Fruit fly (Drosophila melanogaster) whole organism, embryonic: ENCODE data around the gene mRpL19.

Source experiments
- Abd-B ChIP-seq: fragments of 200-800 bp; sonication (Bioruptor generic); optimal IDR thresholded peaks from 2 replicates; lab custom pipeline; 2018; ENCODE audit warnings: missing biosample characterization, mild to moderate bottlenecking, missing genetic modification characterization, moderate library complexity
- BEAF-32 ChIP-seq: fragments of 200-800 bp; sonication (Bioruptor generic); optimal IDR thresholded peaks from 3 replicates; lab custom pipeline; 2017; ENCODE audit warnings: missing biosample characterization, missing genetic modification characterization, mild to moderate bottlenecking, moderate library complexity, missing genetic modification reagents
- CG10274 ChIP-seq: fragments of 200-800 bp; sonication (Bioruptor generic); optimal IDR thresholded peaks from 3 replicates; lab custom pipeline; 2017; ENCODE audit warnings: missing biosample characterization, mild to moderate bottlenecking, missing genetic modification characterization
- CG10431 ChIP-seq: fragments of 200-800 bp; sonication (Bioruptor generic); optimal IDR thresholded peaks from 3 replicates; lab custom pipeline; 2018; ENCODE audit warnings: missing biosample characterization, mild to moderate bottlenecking, missing genetic modification characterization
- CG10543 ChIP-seq: fragments of 200-800 bp; sonication (Bioruptor generic); optimal IDR thresholded peaks from 3 replicates; lab custom pipeline; 2017; ENCODE audit warnings: missing biosample characterization, mild to moderate bottlenecking, missing genetic modification characterization, moderate library complexity
- CG11093 ChIP-seq: fragments of 200-800 bp; sonication (Bioruptor generic); IDR thresholded peaks from 3 replicates; pipeline ENCODE4 v1.3.6; 2022; ENCODE audit warnings: missing biosample characterization, missing genetic modification characterization
- CG11247 ChIP-seq: fragments of 200-800 bp; sonication (Bioruptor generic); IDR thresholded peaks from 2 replicates; pipeline ENCODE4 v1.3.6; 2022; ENCODE audit warnings: missing biosample characterization, missing genetic modification characterization
- CG11723 ChIP-seq: fragments of 200-800 bp; sonication (Bioruptor generic); optimal IDR thresholded peaks from 2 replicates; lab custom pipeline; 2017; ENCODE audit warnings: missing biosample characterization, mild to moderate bottlenecking, missing genetic modification characterization
- CG12219 ChIP-seq: fragments of 200-800 bp; sonication (Bioruptor generic); optimal IDR thresholded peaks from 3 replicates; lab custom pipeline; 2018; ENCODE audit warnings: missing biosample characterization, mild to moderate bottlenecking, missing genetic modification characterization
- CG17328 ChIP-seq: fragments of 200-800 bp; sonication (Bioruptor generic); IDR thresholded peaks from 2 replicates; pipeline ENCODE4 v1.3.6; 2022; ENCODE audit warnings: missing biosample characterization, missing genetic modification characterization
- CG17802 ChIP-seq: fragments of 200-800 bp; sonication (Bioruptor generic); optimal IDR thresholded peaks from 2 replicates; lab custom pipeline; 2018; ENCODE audit warnings: missing biosample characterization, mild to moderate bottlenecking, missing genetic modification characterization, moderate library complexity
- CG1832 ChIP-seq: fragments of 200-800 bp; sonication (Bioruptor generic); optimal IDR thresholded peaks from 2 replicates; lab custom pipeline; 2017; ENCODE audit warnings: missing biosample characterization, mild to moderate bottlenecking, missing genetic modification characterization, inconsistent platforms
- CG2889 ChIP-seq: fragments of 200-800 bp; sonication (Bioruptor generic); IDR thresholded peaks from 3 replicates; pipeline ENCODE4 v1.3.6; 2022; ENCODE audit warnings: missing biosample characterization, missing genetic modification characterization
- CG31224 ChIP-seq: fragments of 200-800 bp; sonication (Bioruptor generic); IDR thresholded peaks from 2 replicates; pipeline ENCODE4 v1.3.6; 2022; ENCODE audit warnings: missing biosample characterization, missing genetic modification characterization
- CG32767 ChIP-seq: fragments of 200-800 bp; sonication (Bioruptor generic); IDR thresholded peaks from 2 replicates; pipeline ENCODE4 v1.3.6; 2022; ENCODE audit warnings: missing biosample characterization, missing genetic modification characterization
- CG33557 ChIP-seq: fragments of 200-800 bp; sonication (Bioruptor generic); optimal IDR thresholded peaks from 2 replicates; lab custom pipeline; 2019; ENCODE audit warnings: missing biosample characterization, mild to moderate bottlenecking, missing genetic modification characterization, moderate library complexity
- CG3995 ChIP-seq: fragments of 200-800 bp; sonication (Bioruptor generic); optimal IDR thresholded peaks from 3 replicates; lab custom pipeline; 2016; ENCODE audit warnings: missing biosample characterization, missing genetic modification characterization
- CG4617 ChIP-seq: fragments of 200-800 bp; sonication (Bioruptor generic); optimal IDR thresholded peaks from 3 replicates; lab custom pipeline; 2016; ENCODE audit warnings: missing biosample characterization, missing genetic modification characterization, borderline replicate concordance
- CG6654 ChIP-seq: fragments of 200-800 bp; sonication (Bioruptor generic); optimal IDR thresholded peaks from 2 replicates; lab custom pipeline; 2017; ENCODE audit warnings: missing biosample characterization, mild to moderate bottlenecking, missing genetic modification characterization
- CG8388 ChIP-seq: fragments of 200-800 bp; sonication (Bioruptor generic); optimal IDR thresholded peaks from 2 replicates; lab custom pipeline; 2019; ENCODE audit warnings: missing biosample characterization, mild to moderate bottlenecking, missing genetic modification characterization, moderate library complexity
- Doc3 ChIP-seq: fragments of 200-800 bp; sonication (Bioruptor generic); IDR thresholded peaks from 3 replicates; pipeline ENCODE4 v1.3.6; 2022; ENCODE audit warnings: missing biosample characterization, missing genetic modification characterization; ENCODE audit not compliant: partially characterized antibody
- Dp ChIP-seq: fragments of 200-800 bp; sonication (Bioruptor generic); optimal IDR thresholded peaks from 2 replicates; lab custom pipeline; 2018; ENCODE audit warnings: missing biosample characterization, mild to moderate bottlenecking, missing genetic modification characterization, moderate library complexity
- Drgx ChIP-seq: fragments of 200-800 bp; sonication (Bioruptor generic); IDR thresholded peaks from 2 replicates; pipeline ENCODE4 v1.3.6; 2022; ENCODE audit warnings: missing biosample characterization, missing genetic modification characterization
- E2f1 ChIP-seq: fragments of 200-800 bp; sonication (Bioruptor generic); IDR thresholded peaks from 2 replicates; pipeline ENCODE4 v1.3.6; 2022; ENCODE audit warnings: missing biosample characterization, missing genetic modification characterization
- Ets65A ChIP-seq: fragments of 200-800 bp; sonication (Bioruptor generic); peaks from one replicate; lab custom pipeline; 2016; ENCODE audit warnings: missing biosample characterization, missing genetic modification characterization
- Gug ChIP-seq: fragments of 200-800 bp; sonication (Bioruptor generic); IDR thresholded peaks from 4 replicates; pipeline ENCODE4 v1.3.6; 2022; ENCODE audit warnings: missing biosample characterization, missing genetic modification characterization
- HHEX ChIP-seq: fragments of 200-800 bp; sonication (Bioruptor generic); optimal IDR thresholded peaks from 3 replicates; lab custom pipeline; 2017; ENCODE audit warnings: missing biosample characterization, mild to moderate bottlenecking, missing genetic modification characterization, missing genetic modification reagents
- Hsf ChIP-seq: fragments of 200-800 bp; sonication (Bioruptor generic); optimal IDR thresholded peaks from 3 replicates; lab custom pipeline; 2016; ENCODE audit warnings: missing biosample characterization, missing genetic modification characterization
- Meics ChIP-seq: fragments of 200-800 bp; sonication (Bioruptor generic); optimal IDR thresholded peaks from 2 replicates; lab custom pipeline; 2017; ENCODE audit warnings: missing biosample characterization, mild to moderate bottlenecking, missing genetic modification characterization
- Ssrp ChIP-seq: fragments of 200-800 bp; sonication (Bioruptor generic); optimal IDR thresholded peaks from 2 replicates; lab custom pipeline; 2018; ENCODE audit warnings: missing biosample characterization, mild to moderate bottlenecking, missing genetic modification characterization, moderate library complexity
- al ChIP-seq: fragments of 200-800 bp; sonication (Bioruptor generic); IDR thresholded peaks from 2 replicates; pipeline ENCODE4 v1.3.6; 2022; ENCODE audit warnings: missing biosample characterization, missing genetic modification characterization
- ase ChIP-seq: fragments of 200-800 bp; sonication (Bioruptor generic); IDR thresholded peaks from 3 replicates; pipeline ENCODE4 v1.3.6; 2022; ENCODE audit warnings: missing biosample characterization, missing genetic modification characterization
- br ChIP-seq: fragments of >200 bp; optimal IDR thresholded peaks from 2 replicates; lab custom pipeline; 2017
- chinmo ChIP-seq: fragments of 200-800 bp; sonication (Bioruptor generic); IDR thresholded peaks from 4 replicates; pipeline ENCODE4 v1.3.6; 2022; ENCODE audit warnings: missing biosample characterization, missing genetic modification characterization; ENCODE audit not compliant: partially characterized antibody
- ems ChIP-seq: fragments of 200-800 bp; sonication (Bioruptor generic); optimal IDR thresholded peaks from 3 replicates; lab custom pipeline; 2016; ENCODE audit warnings: missing biosample characterization, missing genetic modification characterization
- eyg ChIP-seq: fragments of 200-800 bp; sonication (Bioruptor generic); optimal IDR thresholded peaks from 3 replicates; lab custom pipeline; 2016; ENCODE audit warnings: missing biosample characterization, missing genetic modification characterization
- fd3F ChIP-seq: fragments of 200-800 bp; sonication (Bioruptor generic); optimal IDR thresholded peaks from 2 replicates; lab custom pipeline; 2018; ENCODE audit warnings: missing biosample characterization, mild to moderate bottlenecking, missing genetic modification characterization, moderate library complexity
- hth ChIP-seq: fragments of >200 bp; optimal IDR thresholded peaks from 2 replicates; lab custom pipeline; 2017; ENCODE audit warnings: inconsistent platforms
- kay ChIP-seq: fragments of 200-800 bp; sonication (Bioruptor generic); optimal IDR thresholded peaks from 2 replicates; lab custom pipeline; 2016; ENCODE audit warnings: missing biosample characterization, missing genetic modification characterization
- mam ChIP-seq: fragments of 200-800 bp; sonication (Bioruptor generic); optimal IDR thresholded peaks from 3 replicates; lab custom pipeline; 2016; ENCODE audit warnings: missing biosample characterization, missing genetic modification characterization
- pho ChIP-seq: fragments of 200-800 bp; sonication (Bioruptor generic); optimal IDR thresholded peaks from 2 replicates; lab custom pipeline; 2016; ENCODE audit warnings: missing biosample characterization, missing genetic modification characterization
- prd ChIP-seq, 3 experiments: fragments of >200 bp in 2 of 3; fragments of 200-800 bp in 1 of 3; sonication (Bioruptor generic) in 1 of 3; optimal IDR thresholded peaks in 2 of 3; IDR thresholded peaks in 1 of 3; 2 replicates in 2 of 3; 3 replicates in 1 of 3; pipeline versions ENCODE4 v1.3.6 to Lab custom; 2017 to 2022; ENCODE audit warnings: missing biosample characterization in 1 of 3, missing genetic modification characterization in 1 of 3
- sens ChIP-seq: fragments of 200-800 bp; sonication (Bioruptor generic); peaks from one replicate; lab custom pipeline; 2016; ENCODE audit warnings: missing biosample characterization, missing genetic modification characterization
- sisA ChIP-seq: fragments of 200-800 bp; sonication (Bioruptor generic); IDR thresholded peaks from 2 replicates; pipeline ENCODE4 v1.3.6; 2022; ENCODE audit warnings: missing biosample characterization, missing genetic modification characterization
- sr ChIP-seq: fragments of 200-800 bp; sonication (Bioruptor generic); IDR thresholded peaks from 3 replicates; pipeline ENCODE4 v1.3.6; 2022; ENCODE audit warnings: missing biosample characterization, missing genetic modification characterization
- ssp ChIP-seq: fragments of 200-800 bp; sonication (Bioruptor generic); IDR thresholded peaks from 2 replicates; pipeline ENCODE4 v1.3.6; 2022; ENCODE audit warnings: missing biosample characterization, missing genetic modification characterization
- vfl ChIP-seq: fragments of 200-800 bp; sonication (Bioruptor generic); optimal IDR thresholded peaks from 2 replicates; lab custom pipeline; 2016; ENCODE audit warnings: missing biosample characterization, missing genetic modification characterization

Gene mRpL19

dm6 chr3R:8670529-8671491 lies 3.1 kb upstream of the mRpL19 start, which contains the start of gene p (continued):
- TF ChIP-seq Hsf (GFP tag; lab: Kevin White, UChicago) = peak; percentile 50
- peak; percentile 60 for TF ChIP-seq Meics (GFP tag; lab: Kevin White, UChicago)
- TF ChIP-seq sens (GFP tag; lab: Kevin White, UChicago) = peak; percentile 90
- TF ChIP-seq CG10543 (GFP tag; lab: Kevin White, UChicago) = peak; percentile 63
- peak; percentile 99 for TF ChIP-seq CG10274 (GFP tag; lab: Kevin White, UChicago)
- peak; percentile 59 for TF ChIP-seq CG10431 (GFP tag; lab: Kevin White, UChicago)
- TF ChIP-seq CG17802 (tag; lab: Kevin White, UChicago) = no peak
- no peak for TF ChIP-seq al (GFP tag; lab: Robert Waterston, UW)
- TF ChIP-seq CG33557 (GFP tag; lab: Kevin White, UChicago) = peak; percentile 63
- TF ChIP-seq CG32767 (GFP tag; lab: Robert Waterston, UW) = no peak
- TF ChIP-seq Doc3 (GFP tag; lab: Robert Waterston, UW) = no peak
- no peak for TF ChIP-seq CG2889 (GFP tag; lab: Robert Waterston, UW)
- TF ChIP-seq HHEX (GFP tag; lab: Kevin White, UChicago) = peak; percentile 54
- no peak for TF ChIP-seq CG11723
- peak; percentile 10 for TF ChIP-seq Ets65A
- TF ChIP-seq Dp = no peak
- TF ChIP-seq Drgx (GFP tag; lab: Robert Waterston, UW) = peak; percentile 37
- TF ChIP-seq sr = no peak
- TF ChIP-seq CG12219 (GFP tag; lab: Kevin White, UChicago) = peak; percentile 3
- peak; percentile 56 for TF ChIP-seq kay
- TF ChIP-seq, all 482 proteins: peak for 219

dm6 chr3R:8676560-8677000 lies 2.7 kb downstream of the mRpL19 start, which contains the start of the genes Unc50, CG11755 and CG8043:
Gene Unc50, minus strand, starts transcription at chr3R:8676613.
Gene CG11755, plus strand, starts transcription at chr3R:8676915.
Gene CG8043, plus strand, starts transcription at chr3R:8676915.
- TF ChIP-seq Doc3 (GFP tag; lab: Robert Waterston, UW) = peak; percentile 100
- peak; percentile 23 for TF ChIP-seq eyg
- TF ChIP-seq Ets65A = peak; percentile 93
- peak; percentile 78 for TF ChIP-seq vfl (GFP tag; lab: Kevin White, UChicago)
- TF ChIP-seq ems (GFP tag; lab: Kevin White, UChicago) = peak; percentile 47
- TF ChIP-seq ssp (GFP tag; lab: Robert Waterston, UW) = peak; percentile 70
- TF ChIP-seq CG31224 (GFP tag; lab: Robert Waterston, UW) = peak; percentile 43
- peak; percentile 57; the same call in 1 of the 2 replicates for TF ChIP-seq CG11247 (GFP tag; lab: Robert Waterston, UW)
- TF ChIP-seq mam = peak; percentile 73
- TF ChIP-seq E2f1 (GFP tag; lab: Robert Waterston, UW) = peak; percentile 55; the same call in 1 of the 2 replicates
- TF ChIP-seq CG17328 = 0 out of 2 replicates have a peak, but pooled peaks have one; percentile 7
- TF ChIP-seq Gug (GFP tag; lab: Robert Waterston, UW) = peak; percentile 81; the same call in 2 of the 4 replicates
- TF ChIP-seq pho (GFP tag; lab: Kevin White, UChicago) = peak; percentile 71
- no peak for TF ChIP-seq CG1832 (GFP tag; lab: Kevin White, UChicago)
- no peak for TF ChIP-seq prd (optimal IDR thresholded peaks at IDR 0.05; lab: Kevin White, UChicago)
- TF ChIP-seq prd (GFP tag; IDR thresholded peaks at IDR 0.05; lab: Robert Waterston, UW) = peak; percentile 79
- TF ChIP-seq hth (lab: Kevin White, UChicago) = no peak
- no peak for TF ChIP-seq ase
- peak; percentile 65 for TF ChIP-seq fd3F (GFP tag; lab: Kevin White, UChicago)
- TF ChIP-seq BEAF-32 (GFP tag; lab: Kevin White, UChicago) = peak; percentile 98
- no peak for TF ChIP-seq br (lab: Kevin White, UChicago)
- TF ChIP-seq CG3995 (GFP tag; lab: Kevin White, UChicago) = peak; percentile 56
- peak; percentile 10 for TF ChIP-seq CG6654 (GFP tag; lab: Kevin White, UChicago)
- TF ChIP-seq CG8388 (GFP tag; lab: Kevin White, UChicago) = peak; percentile 86
- peak; percentile 85; the same call in 2 of the 4 replicates for TF ChIP-seq chinmo (GFP tag; lab: Robert Waterston, UW)
- peak; percentile 73 for TF ChIP-seq sisA
- TF ChIP-seq Ssrp (tag; lab: Kevin White, UChicago) = peak; percentile 55
- TF ChIP-seq CG11093 (GFP tag; lab: Robert Waterston, UW) = peak; percentile 73; the same call in 2 of the 3 replicates
- TF ChIP-seq Abd-B (GFP tag; lab: Kevin White, UChicago) = peak; percentile 83
- peak; percentile 68 for TF ChIP-seq CG4617 (GFP tag; lab: Kevin White, UChicago)
